Fruit fly (Drosophila melanogaster) whole organism, prepupa: ENCODE measurements around the gene CG43373.
A peak's percentile ranks its signal among the peaks of the same experiment; 100 is the strongest.

Experiments
- Blimp-1 ChIP-seq: fragments of 200-800 bp; sonication (Bioruptor generic); optimal IDR thresholded peaks from 3 replicates; lab custom pipeline; 2017; ENCODE audit warnings: missing biosample characterization, missing genetic modification characterization, mild to moderate bottlenecking, moderate library complexity, missing genetic modification reagents
- CG10631 ChIP-seq: fragments of 200-800 bp; sonication (Bioruptor generic); optimal IDR thresholded peaks from 2 replicates; lab custom pipeline; 2016; ENCODE audit warnings: missing biosample characterization, missing genetic modification characterization
- CG11294 ChIP-seq: fragments of 200-800 bp; sonication (Bioruptor generic); IDR thresholded peaks from 2 replicates; pipeline ENCODE4 v1.3.6; 2022; ENCODE audit warnings: missing biosample characterization, missing genetic modification characterization
- CG11902 ChIP-seq: fragments of 200-800 bp; sonication (Bioruptor generic); optimal IDR thresholded peaks from 3 replicates; lab custom pipeline; 2016; ENCODE audit warnings: missing biosample characterization, missing genetic modification characterization
- CG16779 ChIP-seq: fragments of 200-800 bp; sonication (Bioruptor generic); optimal IDR thresholded peaks from 3 replicates; lab custom pipeline; 2017; ENCODE audit warnings: missing biosample characterization, mild to moderate bottlenecking, missing genetic modification characterization
- CG31627 ChIP-seq: fragments of 200-800 bp; sonication (Bioruptor generic); optimal IDR thresholded peaks from 3 replicates; lab custom pipeline; 2016; ENCODE audit warnings: missing biosample characterization, missing genetic modification characterization
- CG32006 ChIP-seq: fragments of 200-800 bp; sonication (Bioruptor generic); optimal IDR thresholded peaks from 3 replicates; lab custom pipeline; 2017; ENCODE audit warnings: missing biosample characterization, mild to moderate bottlenecking, missing genetic modification characterization
- CG34406 ChIP-seq: fragments of 200-800 bp; sonication (Bioruptor generic); optimal IDR thresholded peaks from 3 replicates; lab custom pipeline; 2016; ENCODE audit warnings: missing biosample characterization, missing genetic modification characterization
- CG6276 ChIP-seq: fragments of 200-800 bp; sonication (Bioruptor generic); optimal IDR thresholded peaks from 2 replicates; lab custom pipeline; 2017; ENCODE audit warnings: missing biosample characterization, mild to moderate bottlenecking, missing genetic modification characterization
- CG6792 ChIP-seq: fragments of 200-800 bp; sonication (Bioruptor generic); optimal IDR thresholded peaks from 3 replicates; lab custom pipeline; 2016; ENCODE audit warnings: missing biosample characterization, missing genetic modification characterization
- CG6808 ChIP-seq: fragments of 200-800 bp; sonication (Bioruptor generic); optimal IDR thresholded peaks from 3 replicates; lab custom pipeline; 2017; ENCODE audit warnings: missing biosample characterization, missing genetic modification characterization, mild to moderate bottlenecking, moderate library complexity, missing genetic modification reagents
- CG8119 ChIP-seq: fragments of 200-800 bp; sonication (Bioruptor generic); IDR thresholded peaks from 3 replicates; pipeline ENCODE4 v1.3.6; 2022; ENCODE audit warnings: missing biosample characterization, missing genetic modification characterization
- Eip75B ChIP-seq: fragments of 200-800 bp; sonication (Bioruptor generic); optimal IDR thresholded peaks from 3 replicates; lab custom pipeline; 2016; ENCODE audit warnings: missing biosample characterization, missing genetic modification characterization
- Eip78C ChIP-seq: fragments of 200-800 bp; sonication (Bioruptor generic); peaks from one replicate; lab custom pipeline; 2016; ENCODE audit warnings: missing biosample characterization, missing genetic modification characterization
- Ets96B ChIP-seq: fragments of 200-800 bp; optimal IDR thresholded peaks from 2 replicates; lab custom pipeline; 2019; ENCODE audit warnings: missing biosample characterization, mild to moderate bottlenecking, missing genetic modification characterization, moderate library complexity
- Gug ChIP-seq: fragments of 200-800 bp; sonication (Bioruptor generic); IDR thresholded peaks from 2 replicates; pipeline ENCODE4 v1.3.6; 2022; ENCODE audit warnings: missing biosample characterization, missing genetic modification characterization
- Hr38 ChIP-seq: sonication (Bioruptor generic); optimal IDR thresholded peaks from 2 replicates; lab custom pipeline; 2016; ENCODE audit warnings: missing biosample characterization, missing genetic modification characterization
- Hr39 ChIP-seq: fragments of 200-800 bp; sonication (Bioruptor generic); optimal IDR thresholded peaks from 2 replicates; lab custom pipeline; 2016; ENCODE audit warnings: missing biosample characterization, missing genetic modification characterization
- Hr4 ChIP-seq: fragments of 200-800 bp; sonication (Bioruptor generic); optimal IDR thresholded peaks from 3 replicates; lab custom pipeline; 2016; ENCODE audit warnings: missing biosample characterization, missing genetic modification characterization
- Lpt ChIP-seq: fragments of 200-800 bp; sonication (Bioruptor generic); optimal IDR thresholded peaks from 3 replicates; lab custom pipeline; 2016; ENCODE audit warnings: missing biosample characterization, missing genetic modification characterization
- Met ChIP-seq: fragments of 200-800 bp; sonication (Bioruptor generic); optimal IDR thresholded peaks from 3 replicates; lab custom pipeline; 2016; ENCODE audit warnings: missing biosample characterization, missing genetic modification characterization
- OdsH ChIP-seq: fragments of 200-800 bp; sonication (Bioruptor generic); optimal IDR thresholded peaks from 3 replicates; lab custom pipeline; 2016; ENCODE audit warnings: missing biosample characterization, missing genetic modification characterization
- Smox ChIP-seq: fragments of 200-800 bp; sonication (Bioruptor generic); optimal IDR thresholded peaks from 3 replicates; lab custom pipeline; 2016; ENCODE audit warnings: missing biosample characterization, missing genetic modification characterization
- Sox102F ChIP-seq: fragments of 200-800 bp; sonication (Bioruptor generic); optimal IDR thresholded peaks from 2 replicates; lab custom pipeline; 2016; ENCODE audit warnings: missing biosample characterization, mild to moderate bottlenecking, missing genetic modification characterization
- acj6 ChIP-seq: fragments of 200-800 bp; sonication (Bioruptor generic); optimal IDR thresholded peaks from 3 replicates; lab custom pipeline; 2016; ENCODE audit warnings: missing biosample characterization, missing genetic modification characterization
- cyc ChIP-seq: fragments of 200-800 bp; sonication (Bioruptor generic); optimal IDR thresholded peaks from 3 replicates; lab custom pipeline; 2016; ENCODE audit warnings: missing biosample characterization, missing genetic modification characterization
- dac ChIP-seq: fragments of 200-800 bp; sonication (Bioruptor generic); optimal IDR thresholded peaks from 2 replicates; lab custom pipeline; 2017; ENCODE audit warnings: missing biosample characterization, mild to moderate bottlenecking, missing genetic modification characterization
- eg ChIP-seq: fragments of 200-800 bp; sonication (Bioruptor generic); IDR thresholded peaks from 3 replicates; pipeline ENCODE4 v1.3.6; 2022; ENCODE audit warnings: missing biosample characterization, missing genetic modification characterization
- esn ChIP-seq: fragments of 200-800 bp; sonication (Bioruptor generic); optimal IDR thresholded peaks from 2 replicates; lab custom pipeline; 2016; ENCODE audit warnings: missing biosample characterization, mild to moderate bottlenecking, missing genetic modification characterization, moderate library complexity
- fd59A ChIP-seq: fragments of 200-800 bp; sonication (Bioruptor generic); optimal IDR thresholded peaks from 2 replicates; lab custom pipeline; 2017; ENCODE audit warnings: missing biosample characterization, mild to moderate bottlenecking, missing genetic modification characterization, missing genetic modification reagents
- fd85E ChIP-seq: fragments of 200-800 bp; sonication (Bioruptor generic); optimal IDR thresholded peaks from 3 replicates; lab custom pipeline; 2016; ENCODE audit warnings: missing biosample characterization, missing genetic modification characterization
- fkh ChIP-seq: fragments of 200-800 bp; sonication (Bioruptor generic); optimal IDR thresholded peaks from 3 replicates; lab custom pipeline; 2017; ENCODE audit warnings: missing biosample characterization, mild to moderate bottlenecking, missing genetic modification characterization, moderate library complexity
- lz ChIP-seq: fragments of 200-800 bp; sonication (Bioruptor generic); optimal IDR thresholded peaks from 3 replicates; lab custom pipeline; 2016; ENCODE audit warnings: missing biosample characterization, missing genetic modification characterization
- pdm3 ChIP-seq: fragments of 200-800 bp; sonication (Bioruptor generic); optimal IDR thresholded peaks from 3 replicates; lab custom pipeline; 2016; ENCODE audit warnings: missing biosample characterization, missing genetic modification characterization
- spab ChIP-seq: fragments of 200-800 bp; sonication (Bioruptor generic); optimal IDR thresholded peaks from 2 replicates; lab custom pipeline; 2017; ENCODE audit warnings: missing biosample characterization, mild to moderate bottlenecking, missing genetic modification characterization, missing genetic modification reagents
- ss ChIP-seq, 2 experiments: fragments of 200-800 bp; sonication (Bioruptor generic); optimal IDR thresholded peaks; 2 replicates in 1 of 2; 3 replicates in 1 of 2; lab custom pipeline; 2017 to 2018; ENCODE audit warnings: mild to moderate bottlenecking in 2 of 2, missing biosample characterization in 2 of 2, missing genetic modification characterization in 2 of 2, moderate library complexity in 1 of 2
- svp ChIP-seq: fragments of 200-800 bp; sonication (Bioruptor generic); peaks from one replicate; lab custom pipeline; 2016; ENCODE audit warnings: missing biosample characterization, missing genetic modification characterization
- topi ChIP-seq: fragments of 200-800 bp; sonication (Bioruptor generic); optimal IDR thresholded peaks from 3 replicates; lab custom pipeline; 2016; ENCODE audit warnings: missing biosample characterization, missing genetic modification characterization

The CG43373 gene

DNA sequence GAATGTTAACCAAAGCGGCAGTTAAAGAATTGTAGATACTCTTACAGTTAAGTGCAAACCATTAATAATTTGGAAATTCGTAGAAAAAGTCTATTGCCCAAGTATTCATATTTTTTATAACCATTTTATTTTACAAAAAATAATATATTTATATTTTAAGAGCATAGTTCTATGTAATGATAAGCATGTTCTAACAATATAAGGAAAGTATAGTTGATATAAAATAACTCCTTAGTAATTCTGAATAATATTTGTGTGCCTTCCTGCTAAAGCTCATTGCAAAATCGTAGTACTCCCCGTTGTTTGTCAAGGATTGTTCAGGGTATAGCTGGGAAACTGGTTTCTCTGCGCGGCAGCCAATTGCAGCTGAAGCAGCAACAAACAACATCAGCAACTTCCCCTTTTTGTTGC, 66.5 kb downstream of the CG43373 start (continued):
- TF ChIP-seq fd85E (peak; percentile 24), CG8119 (GFP tag; lab: Robert Waterston, UW) (peak; percentile 90), CG11902 (GFP tag; lab: Kevin White, UChicago) (peak; percentile 65), svp (GFP tag; lab: Kevin White, UChicago) (peak; percentile 84), Hr4 (GFP tag; lab: Kevin White, UChicago) (peak; percentile 57), Smox (peak; percentile 53), dac (peak; percentile 57), CG16779 (tag; lab: Kevin White, UChicago) (peak; percentile 45), CG10631 (peak; percentile 89)

DNA sequence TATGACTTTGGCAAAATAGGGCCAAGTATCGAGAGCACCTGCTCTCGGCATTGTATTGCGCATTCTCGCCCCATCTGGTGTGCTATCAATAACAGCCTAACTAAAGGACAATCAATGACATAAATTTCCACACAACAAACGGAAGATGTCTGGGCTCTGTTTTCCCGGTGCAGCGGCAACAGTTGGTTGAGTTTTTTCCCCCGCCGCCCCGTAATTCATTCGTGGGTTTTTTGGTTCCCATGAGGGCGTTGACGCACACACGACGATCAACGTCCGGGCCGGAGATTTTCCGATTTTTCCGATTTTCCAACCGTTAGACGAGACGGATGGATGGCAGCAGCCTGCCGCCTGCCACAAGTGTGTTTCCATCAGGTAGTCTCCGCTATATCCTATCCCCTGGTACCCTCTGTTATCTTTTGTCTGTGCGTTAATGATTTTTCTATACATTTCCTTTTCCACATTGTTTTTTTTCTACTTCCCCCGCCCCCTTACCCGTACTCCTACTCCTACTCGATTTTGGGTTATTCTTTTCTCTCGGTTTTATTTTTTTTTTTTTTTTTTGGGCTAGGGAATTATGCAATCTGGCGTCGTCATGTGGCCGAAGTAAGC, 67.5 kb downstream of the CG43373 start:
- TF ChIP-seq pdm3 (GFP tag; lab: Kevin White, UChicago) (no peak), Hr38 (no peak), CG16779 (tag; lab: Kevin White, UChicago) (no peak), topi (GFP tag; lab: Kevin White, UChicago) (no peak), OdsH (GFP tag; lab: Kevin White, UChicago) (no peak), CG6808 (GFP tag; lab: Kevin White, UChicago) (no peak), svp (GFP tag; lab: Kevin White, UChicago) (no peak), Sox102F (GFP tag; lab: Kevin White, UChicago) (no peak), CG6276 (GFP tag; lab: Kevin White, UChicago) (no peak), CG6792 (GFP tag; lab: Kevin White, UChicago) (no peak), fkh (GFP tag; lab: Kevin White, UChicago) (no peak), Gug (GFP tag; lab: Robert Waterston, UW) (no peak), CG10631 (no peak), CG31627 (GFP tag; lab: Kevin White, UChicago) (no peak), esn (GFP tag; lab: Kevin White, UChicago) (no peak)

DNA sequence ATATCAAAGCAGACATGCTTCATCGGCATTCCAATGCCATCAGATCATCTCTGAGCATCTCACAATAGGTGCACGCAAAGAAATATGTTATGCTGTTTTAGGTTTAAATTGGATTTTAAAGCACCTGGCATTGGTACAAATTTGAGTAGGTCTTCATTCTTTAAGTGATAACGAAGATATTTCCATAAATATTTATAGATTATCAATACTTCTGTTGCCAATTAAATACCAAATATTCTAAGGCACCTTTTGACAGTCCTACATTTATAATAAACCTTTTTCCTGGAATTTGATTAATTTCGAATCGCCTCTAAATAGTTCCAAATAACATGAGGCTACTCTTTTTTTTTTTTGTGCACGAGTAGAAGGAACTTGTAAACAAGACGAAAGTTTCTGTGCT, 69.0 kb downstream of the CG43373 start:
- TF ChIP-seq CG10631: no peak
- peak; percentile 9 for TF ChIP-seq Smox
- TF ChIP-seq Blimp-1 (GFP tag; lab: Kevin White, UChicago): no peak
- peak; percentile 48 for TF ChIP-seq esn (GFP tag; lab: Kevin White, UChicago)
- no peak for TF ChIP-seq fd59A
- TF ChIP-seq Hr38: no peak
- TF ChIP-seq CG6792 (GFP tag; lab: Kevin White, UChicago): no peak
- TF ChIP-seq CG34406 (GFP tag; lab: Kevin White, UChicago): no peak
- TF ChIP-seq lz (GFP tag; lab: Kevin White, UChicago): peak; percentile 11
- TF ChIP-seq Lpt: no peak
- peak; percentile 21 for TF ChIP-seq Met (GFP tag; lab: Kevin White, UChicago)
- TF ChIP-seq Ets96B (tag; lab: Kevin White, UChicago): no peak
- TF ChIP-seq Gug (GFP tag; lab: Robert Waterston, UW): no peak
- TF ChIP-seq cyc: peak; percentile 22
- TF ChIP-seq Eip75B (GFP tag; lab: Kevin White, UChicago): peak; percentile 41
- TF ChIP-seq acj6 (GFP tag; lab: Kevin White, UChicago): no peak
- peak; percentile 14 for TF ChIP-seq Hr4 (GFP tag; lab: Kevin White, UChicago)
- TF ChIP-seq CG32006: peak; percentile 21
- TF ChIP-seq spab (GFP tag; lab: Kevin White, UChicago): no peak
- TF ChIP-seq svp (GFP tag; lab: Kevin White, UChicago): no peak
- TF ChIP-seq CG6276 (GFP tag; lab: Kevin White, UChicago): no peak
- TF ChIP-seq Eip78C (GFP tag; lab: Kevin White, UChicago): peak; percentile 67
- TF ChIP-seq ss (GFP tag; optimal IDR thresholded peaks at IDR 0.05; lab: Kevin White, UChicago): no peak

DNA sequence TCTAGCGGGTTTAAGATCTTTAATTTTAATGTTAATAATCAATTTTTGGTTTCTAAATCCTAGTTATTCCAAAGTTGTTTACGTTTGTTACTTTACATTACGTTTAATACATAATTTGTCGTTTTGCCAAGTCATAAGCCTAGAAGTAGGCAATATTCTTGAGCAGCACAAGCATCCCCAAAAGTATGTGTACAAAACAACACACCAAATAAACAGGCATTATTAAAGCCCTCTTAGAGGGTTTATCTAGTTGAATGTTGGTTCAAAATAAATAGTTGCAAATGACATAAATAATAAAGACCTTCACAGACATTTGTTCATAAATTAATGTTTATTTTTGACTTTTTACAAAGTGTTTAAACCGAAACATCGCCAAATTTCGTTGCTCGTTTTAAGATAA, 73.1 kb downstream of the CG43373 start:
- TF ChIP-seq Met (GFP tag; lab: Kevin White, UChicago): no peak
- TF ChIP-seq CG6808 (GFP tag; lab: Kevin White, UChicago): no peak
- no peak for TF ChIP-seq CG6792 (GFP tag; lab: Kevin White, UChicago)
- no peak for TF ChIP-seq CG11294
- TF ChIP-seq Hr39 (GFP tag; lab: Kevin White, UChicago): no peak
- no peak for TF ChIP-seq eg (GFP tag; lab: Robert Waterston, UW)
- TF ChIP-seq Eip78C (GFP tag; lab: Kevin White, UChicago): peak; percentile 19
- no peak for TF ChIP-seq Eip75B (GFP tag; lab: Kevin White, UChicago)
- no peak for TF ChIP-seq Sox102F (GFP tag; lab: Kevin White, UChicago)
